Worm (Caenorhabditis elegans) whole organism, L3 larva: ENCODE measurements around the gene swan-2.

Source experiments
- R02D3.7 ChIP-seq: fragments of 150-350 bp; optimal IDR thresholded peaks from 2 replicates; lab custom pipeline; 2014; ENCODE audit warnings: missing biosample characterization, missing genetic modification characterization
- elt-2 ChIP-seq: sonication (generic microtip); optimal IDR thresholded peaks from 2 replicates; lab custom pipeline; 2016; ENCODE audit warnings: missing genetic modification reagents, mild to moderate bottlenecking, missing genetic modification characterization, missing compliant biosample characterization
- lin-15B ChIP-seq: fragments of 150-350 bp; optimal IDR thresholded peaks from 2 replicates; lab custom pipeline; 2014; ENCODE audit warnings: missing biosample characterization, missing genetic modification characterization
- nfya-1 ChIP-seq: sonication (generic microtip); optimal IDR thresholded peaks from 2 replicates; lab custom pipeline; 2017; ENCODE audit warnings: missing genetic modification characterization, mild to moderate bottlenecking, missing compliant biosample characterization, antibody characterized with exemption, moderate library complexity; ENCODE audit not compliant: insufficient read depth
- nhr-12 ChIP-seq: fragments of 150-350 bp; optimal IDR thresholded peaks from 2 replicates; lab custom pipeline; 2014; ENCODE audit warnings: missing biosample characterization, missing genetic modification characterization
- nhr-237 ChIP-seq: fragments of 150-350 bp; optimal IDR thresholded peaks from 2 replicates; lab custom pipeline; 2014; ENCODE audit warnings: missing biosample characterization, missing genetic modification characterization
- nhr-76 ChIP-seq: fragments of 150-350 bp; sonication (generic microtip); optimal IDR thresholded peaks from 5 replicates; lab custom pipeline; 2014; ENCODE audit warnings: missing biosample characterization, missing genetic modification characterization
- nhr-77 ChIP-seq: fragments of 150-350 bp; optimal IDR thresholded peaks from 2 replicates; lab custom pipeline; 2014; ENCODE audit warnings: missing biosample characterization, missing genetic modification characterization
- skn-1 ChIP-seq: fragments of 150-350 bp; optimal IDR thresholded peaks from 2 replicates; lab custom pipeline; 2014; ENCODE audit warnings: missing biosample characterization, missing genetic modification characterization
- unc-62 ChIP-seq: fragments of 150-350 bp; sonication (generic microtip); optimal IDR thresholded peaks from 4 replicates; lab custom pipeline; 2014; ENCODE audit warnings: missing biosample characterization, missing genetic modification reagents, missing genetic modification characterization
- zag-1 ChIP-seq: fragments of 150-350 bp; optimal IDR thresholded peaks from 2 replicates; lab custom pipeline; 2014; ENCODE audit warnings: missing biosample characterization, missing genetic modification characterization

ce11 chrV:13771209-13771608, 32.9 kb downstream of the swan-2 start, which contains the start of gene F20G2.5:
- TF ChIP-seq nfya-1 (no peak), skn-1 (no peak), lin-15B (tag; lab: Kevin White, UChicago) (no peak), zag-1 (tag; lab: Kevin White, UChicago) (no peak), R02D3.7 (tag; lab: Kevin White, UChicago) (no peak), elt-2 (tag; lab: Kevin White, UChicago) (peak; percentile 40), nhr-77 (tag; lab: Kevin White, UChicago) (no peak), nhr-237 (no peak), nhr-12 (tag; lab: Kevin White, UChicago) (no peak), unc-62 (GFP tag; lab: Kevin White, UChicago) (no peak), nhr-76 (no peak)
